Fruit fly (Drosophila melanogaster): Measurements from ENCODE around the gene CG46026.

CG46026 gene

dm6 chr3R:6306584-6306983 lies at the start of gene CG46026:
Gene CG46026, plus strand, starts transcription at chr3R:6306884.
- TF ChIP-seq usp (GFP tag; optimal IDR thresholded peaks at IDR 0.05) (no peak), ey (GFP tag; optimal IDR thresholded peaks at IDR 0.05) (no peak), h (GFP tag; optimal IDR thresholded peaks at IDR 0.05) (no peak), dsf (GFP tag; optimal IDR thresholded peaks at IDR 0.05; ENCODE audit: borderline replicate concordance) (no peak), Dfd (GFP tag; optimal IDR thresholded peaks at IDR 0.05) (no peak), dmrt93B (GFP tag; optimal IDR thresholded peaks at IDR 0.05) (no peak), foxo (GFP tag; optimal IDR thresholded peaks at IDR 0.05) (no peak), GATAd (GFP tag; optimal IDR thresholded peaks at IDR 0.05) (no peak), tai (GFP tag; optimal IDR thresholded peaks at IDR 0.05) (no peak), lola (GFP tag; optimal IDR thresholded peaks at IDR 0.05) (no peak), Hr78 (GFP tag; optimal IDR thresholded peaks at IDR 0.05) (no peak), Mio (GFP tag; optimal IDR thresholded peaks at IDR 0.05) (no peak)

DNA sequence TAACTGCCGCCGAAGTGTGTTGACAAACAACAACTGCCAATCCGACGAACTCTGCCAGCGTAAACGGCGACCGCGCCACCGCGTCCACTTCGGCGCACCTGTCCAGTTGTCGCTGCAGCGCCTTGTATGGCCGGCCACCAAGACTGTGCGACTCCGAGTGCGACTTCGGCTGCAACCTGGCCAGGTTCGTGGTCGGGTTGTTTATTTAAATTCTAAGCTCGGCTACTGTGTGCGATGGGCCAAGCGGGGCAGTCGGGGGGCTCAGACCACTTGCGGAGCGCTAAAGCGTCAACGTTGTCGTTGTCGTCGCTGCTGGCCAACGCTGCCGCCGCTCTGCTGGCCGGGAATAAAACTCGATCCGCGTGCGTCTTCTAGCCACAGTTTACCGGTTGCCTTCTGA lies 46.8 kb upstream of the CG46026 start, which contains the start of gene Osi9:
Osi9 (plus strand) TSS at position 375 of the 400 bp plus-strand sequence.
- no peak for TF ChIP-seq Hnf4 (GFP tag; optimal IDR thresholded peaks at IDR 0.05)
- no peak for TF ChIP-seq pan (optimal IDR thresholded peaks at IDR 0.05)
- TF ChIP-seq br (GFP tag; optimal IDR thresholded peaks at IDR 0.05): no peak
- no peak for TF ChIP-seq foxo (GFP tag; optimal IDR thresholded peaks at IDR 0.05)
- no peak for TF ChIP-seq Hr83 (GFP tag; optimal IDR thresholded peaks at IDR 0.05; ENCODE audit: poor library complexity, severe bottlenecking)
- no peak for TF ChIP-seq woc (GFP tag; optimal IDR thresholded peaks at IDR 0.05)
- no peak for TF ChIP-seq Myc (optimal IDR thresholded peaks at IDR 0.05)
- TF ChIP-seq Rel (GFP tag; optimal IDR thresholded peaks at IDR 0.05): no peak
- TF ChIP-seq Rel (tag; optimal IDR thresholded peaks at IDR 0.05): no peak
- TF ChIP-seq ey (GFP tag; optimal IDR thresholded peaks at IDR 0.05): no peak

dm6 chr3R:6263658-6264057 lies 43.0 kb upstream of the CG46026 start, which contains the start of gene Osi10a:
Gene Osi10a, plus strand, starts transcription at chr3R:6263958.
- TF ChIP-seq foxo (GFP tag; optimal IDR thresholded peaks at IDR 0.05): no peak

DNA sequence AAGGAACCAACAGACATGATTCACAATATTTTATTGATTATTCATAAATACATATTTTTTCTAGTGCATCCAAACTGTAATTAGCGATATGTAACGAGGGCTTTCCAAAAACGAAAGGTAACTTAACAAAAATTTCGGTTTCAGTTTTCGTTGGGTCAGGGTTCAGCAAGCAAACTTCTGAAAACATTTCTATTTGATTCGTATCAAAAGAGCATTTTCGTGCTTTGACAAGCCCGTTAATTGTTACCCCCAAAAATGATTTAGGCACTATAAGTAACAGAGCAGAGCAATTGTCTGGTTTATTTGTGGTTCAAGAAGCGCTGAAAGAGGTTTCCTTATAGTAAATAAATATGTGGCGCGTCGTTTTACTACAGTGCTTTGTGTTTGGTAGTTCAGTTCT lies 40.8 kb upstream of the CG46026 start, which contains the start of gene Osi10b:
Osi10b (plus strand) TSS at position 301 of the 400 bp plus-strand sequence.
- TF ChIP-seq sv (GFP tag; optimal IDR thresholded peaks at IDR 0.05): no peak

dm6 chr3R:6268657-6269056 lies 38.0 kb upstream of the CG46026 start, which contains the start of gene Osi11:
Gene Osi11, minus strand, starts transcription at chr3R:6268757.
- no peak for TF ChIP-seq foxo (GFP tag; optimal IDR thresholded peaks at IDR 0.05)

DNA sequence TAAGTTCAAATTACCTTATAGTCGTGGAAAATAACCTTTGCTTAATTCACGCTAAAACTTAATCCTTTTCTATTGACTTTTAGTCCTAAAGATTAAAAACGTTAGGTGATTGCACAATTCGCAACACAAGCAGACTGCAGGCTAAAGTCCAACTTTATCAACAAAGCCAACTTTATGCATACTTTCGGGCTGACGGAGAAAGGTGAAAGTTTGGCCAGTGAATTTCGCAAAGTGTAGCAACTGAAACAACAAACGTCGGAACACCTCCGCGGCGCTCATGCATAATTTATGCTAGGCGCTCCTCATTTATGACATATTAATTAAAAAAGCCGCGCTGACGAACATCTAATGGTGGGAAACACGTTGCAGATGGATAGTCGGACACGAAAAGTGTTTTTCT lies 36.7 kb upstream of the CG46026 start:
- no peak for TF ChIP-seq jim (GFP tag; optimal IDR thresholded peaks at IDR 0.05)
- no peak for TF ChIP-seq Abd-B (GFP tag; optimal IDR thresholded peaks at IDR 0.05)
- TF ChIP-seq CG32264 (GFP tag; optimal IDR thresholded peaks at IDR 0.05): no peak
- no peak for TF ChIP-seq Rel (GFP tag; optimal IDR thresholded peaks at IDR 0.05)
- TF ChIP-seq Rel (tag; optimal IDR thresholded peaks at IDR 0.05): no peak
- no peak for TF ChIP-seq Mio (GFP tag; optimal IDR thresholded peaks at IDR 0.05)

dm6 chr3R:6278231-6278630 lies 28.5 kb upstream of the CG46026 start, which contains the start of gene Osi12:
Gene Osi12, plus strand, starts transcription at chr3R:6278531.
- no peak for TF ChIP-seq dl (GFP tag; optimal IDR thresholded peaks at IDR 0.05; ENCODE audit: insufficient read depth in 1 of 2, partially characterized antibody in 2 of 2)
- TF ChIP-seq Abd-B (GFP tag; optimal IDR thresholded peaks at IDR 0.05): no peak
- no peak for TF ChIP-seq Mio (GFP tag; optimal IDR thresholded peaks at IDR 0.05)
- TF ChIP-seq Sp1 (GFP tag; optimal IDR thresholded peaks at IDR 0.05): no peak
- no peak for TF ChIP-seq fru (GFP tag; optimal IDR thresholded peaks at IDR 0.05)
- no peak for TF ChIP-seq lola (GFP tag; optimal IDR thresholded peaks at IDR 0.05)
- no peak for TF ChIP-seq GATAd (GFP tag; optimal IDR thresholded peaks at IDR 0.05)
- TF ChIP-seq brk (GFP tag; optimal IDR thresholded peaks at IDR 0.05): no peak
- TF ChIP-seq psq (GFP tag; optimal IDR thresholded peaks at IDR 0.05): no peak
- no peak for TF ChIP-seq tai (GFP tag; optimal IDR thresholded peaks at IDR 0.05)
- no peak for TF ChIP-seq dsf (GFP tag; optimal IDR thresholded peaks at IDR 0.05; ENCODE audit: borderline replicate concordance)
- TF ChIP-seq Hnf4 (GFP tag; optimal IDR thresholded peaks at IDR 0.05): no peak
- TF ChIP-seq foxo (GFP tag; optimal IDR thresholded peaks at IDR 0.05): no peak
- TF ChIP-seq Rel (GFP tag; optimal IDR thresholded peaks at IDR 0.05): no peak
- no peak for TF ChIP-seq Rel (tag; optimal IDR thresholded peaks at IDR 0.05)
- no peak for TF ChIP-seq h (GFP tag; optimal IDR thresholded peaks at IDR 0.05)

Measured in whole organism, wandering third instar larva.